Worm (Caenorhabditis elegans) whole organism, late embryonic: ENCODE measurements around the gene fbxa-164.

Experiments used
- K09A11.1 ChIP-seq: sonication (generic microtip); optimal IDR thresholded peaks from 2 replicates; lab custom pipeline; 2017; ENCODE audit warnings: antibody characterized with exemption, mild to moderate bottlenecking, missing genetic modification characterization, missing compliant biosample characterization; ENCODE audit not compliant: insufficient read depth
- Y22D7AL.16 ChIP-seq: sonication (generic microtip); optimal IDR thresholded peaks from 2 replicates; lab custom pipeline; 2016; ENCODE audit warnings: missing genetic modification characterization, missing compliant biosample characterization
- dmd-4 ChIP-seq: sonication (generic microtip); optimal IDR thresholded peaks from 2 replicates; lab custom pipeline; 2016; ENCODE audit warnings: borderline replicate concordance, missing genetic modification characterization, missing compliant biosample characterization
- madf-2 ChIP-seq: sonication (generic microtip); optimal IDR thresholded peaks from 2 replicates; lab custom pipeline; 2017; ENCODE audit warnings: missing genetic modification characterization, missing compliant biosample characterization

DNA sequence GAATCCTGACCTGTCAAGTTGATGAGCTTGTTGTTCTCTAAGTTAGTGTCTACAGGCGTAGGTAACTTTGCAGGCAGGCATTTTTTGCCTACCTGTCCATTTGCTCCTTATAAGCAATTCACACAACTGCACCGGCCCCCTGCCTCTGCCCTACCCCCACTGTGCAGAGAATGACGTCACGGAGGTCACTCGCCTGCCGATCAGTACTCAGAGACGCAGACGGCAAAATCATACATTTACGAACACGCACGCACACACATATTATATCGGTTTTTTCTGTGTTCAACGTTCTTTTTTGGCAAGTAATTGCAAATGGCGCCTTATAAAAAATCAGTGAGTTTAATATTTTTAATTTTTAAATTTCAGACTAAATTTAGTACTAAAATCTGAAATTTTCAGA, 49.6 kb upstream of the fbxa-164 start, which contains the start of gene duxl-1:
- TF ChIP-seq dmd-4 (tag; lab: Kevin White, UChicago) = no peak
- no peak for TF ChIP-seq Y22D7AL.16 (tag; lab: Kevin White, UChicago)
- TF ChIP-seq madf-2 = no peak
- TF ChIP-seq K09A11.1 (tag; lab: Kevin White, UChicago) = no peak
